Fruit fly (Drosophila melanogaster) S2 (cell line): ENCODE data around the gene ase.

Source experiments
- CG8478 ChIP-seq: fragments of >200 bp; optimal IDR thresholded peaks from 2 replicates; lab custom pipeline; 2018
- CTCF ChIP-seq, 2 experiments: fragments of >200 bp; optimal IDR thresholded peaks; 2 replicates each; lab custom pipeline; 2018

- TF ChIP-seq CTCF (optimal IDR thresholded peaks at IDR 0.05; lab: Kevin White, UChicago) (no peak), CG8478 (no peak)
These were observed 3.4 kb downstream of the ase start for dm6 chrX:463934-464333.
